Worm (Caenorhabditis elegans) whole organism, L1 larva: ENCODE measurements around the gene CD4.1.

Experiments
- C04F5.9 ChIP-seq: sonication (generic microtip); optimal IDR thresholded peaks from 2 replicates; lab custom pipeline; 2016; ENCODE audit warnings: missing genetic modification characterization, missing compliant biosample characterization
- C16A3.4 ChIP-seq: fragments of 150-350 bp; optimal IDR thresholded peaks from 2 replicates; lab custom pipeline; 2014; ENCODE audit warnings: missing biosample characterization, missing genetic modification characterization
- C34B4.2 ChIP-seq: sonication (generic microtip); optimal IDR thresholded peaks from 2 replicates; lab custom pipeline; 2017; ENCODE audit warnings: mild to moderate bottlenecking, missing genetic modification characterization, missing compliant biosample characterization
- F16B12.6 ChIP-seq: fragments of 150-350 bp; optimal IDR thresholded peaks from 2 replicates; lab custom pipeline; 2014; ENCODE audit warnings: missing biosample characterization, missing genetic modification characterization
- aha-1 ChIP-seq: fragments of 150-350 bp; optimal IDR thresholded peaks from 2 replicates; lab custom pipeline; 2014; ENCODE audit warnings: missing biosample characterization, missing genetic modification characterization
- ama-1 ChIP-seq: fragments of 150-350 bp; optimal IDR thresholded peaks from 2 replicates; lab custom pipeline; 2014
- blmp-1 ChIP-seq: fragments of 150-350 bp; optimal IDR thresholded peaks from 2 replicates; lab custom pipeline; 2014; ENCODE audit warnings: missing biosample characterization, missing genetic modification characterization
- ceh-63 ChIP-seq: fragments of 200-800 bp; sonication (Bioruptor generic); optimal IDR thresholded peaks from 2 replicates; lab custom pipeline; 2018; ENCODE audit warnings: mild to moderate bottlenecking, missing genetic modification characterization, missing compliant biosample characterization
- ceh-82 ChIP-seq, 3 experiments: fragments of 150-350 bp in 1 of 3; sonication (generic microtip) in 2 of 3; optimal IDR thresholded peaks; 2 replicates each; lab custom pipeline; 2014 to 2017; ENCODE audit warnings: missing biosample characterization in 3 of 3, missing genetic modification characterization in 3 of 3
- ceh-88 ChIP-seq: fragments of 200-800 bp; sonication (Bioruptor generic); IDR thresholded peaks from 2 replicates; pipeline ENCODE4 v1.3.6; 2022; ENCODE audit warnings: missing genetic modification characterization, missing compliant biosample characterization
- ceh-90 ChIP-seq: sonication (generic microtip); optimal IDR thresholded peaks from 2 replicates; lab custom pipeline; 2016; ENCODE audit warnings: missing genetic modification characterization, missing compliant biosample characterization
- ces-1 ChIP-seq: fragments of 150-350 bp; optimal IDR thresholded peaks from 2 replicates; lab custom pipeline; 2014; ENCODE audit warnings: missing biosample characterization, missing genetic modification reagents, missing genetic modification characterization
- dsc-1 ChIP-seq: sonication (generic microtip); optimal IDR thresholded peaks from 2 replicates; lab custom pipeline; 2016; ENCODE audit warnings: mild to moderate bottlenecking, missing genetic modification characterization, missing compliant biosample characterization
- efl-1 ChIP-seq, 4 experiments: fragments of 150-350 bp; optimal IDR thresholded peaks in 3 of 4; peaks in 1 of 4; 1 replicate in 1 of 4; 2 replicates in 3 of 4; lab custom pipeline; 2014; ENCODE audit warnings: missing biosample characterization in 2 of 4, missing genetic modification characterization in 2 of 4, missing genetic modification reagents in 2 of 4
- egl-13 ChIP-seq: sonication (generic microtip); optimal IDR thresholded peaks from 2 replicates; lab custom pipeline; 2016; ENCODE audit warnings: missing genotype, missing genetic modification reagents, missing genetic modification characterization, missing compliant biosample characterization
- ets-5 ChIP-seq: fragments of 200-800 bp; sonication (Bioruptor generic); IDR thresholded peaks from 2 replicates; pipeline ENCODE4 v1.3.6; 2022; ENCODE audit warnings: missing genetic modification characterization, missing compliant biosample characterization
- fkh-4 ChIP-seq: sonication (generic microtip); optimal IDR thresholded peaks from 2 replicates; lab custom pipeline; 2016; ENCODE audit warnings: missing compliant biosample characterization, missing genetic modification characterization, borderline replicate concordance
- fkh-8 ChIP-seq: sonication (generic microtip); optimal IDR thresholded peaks from 2 replicates; lab custom pipeline; 2016; ENCODE audit warnings: mild to moderate bottlenecking, missing genetic modification characterization, missing compliant biosample characterization
- grh-1 ChIP-seq: fragments of 200-800 bp; sonication (Bioruptor generic); IDR thresholded peaks from 2 replicates; pipeline ENCODE4 v1.3.6; 2022; ENCODE audit warnings: missing genetic modification reagents, missing genetic modification characterization, missing compliant biosample characterization
- hlh-4 ChIP-seq: sonication (generic microtip); optimal IDR thresholded peaks from 2 replicates; lab custom pipeline; 2016; ENCODE audit warnings: mild to moderate bottlenecking, missing genetic modification characterization, missing compliant biosample characterization
- hpl-2 ChIP-seq: fragments of 150-350 bp; optimal IDR thresholded peaks from 2 replicates; lab custom pipeline; 2014; ENCODE audit warnings: missing biosample characterization, missing genetic modification reagents, missing genetic modification characterization
- lin-13 ChIP-seq: fragments of 150-350 bp; optimal IDR thresholded peaks from 2 replicates; lab custom pipeline; 2014; ENCODE audit warnings: missing biosample characterization, missing genetic modification reagents, missing genetic modification characterization
- lin-15B ChIP-seq: fragments of 150-350 bp; sonication (generic microtip); optimal IDR thresholded peaks from 3 replicates; lab custom pipeline; 2014; ENCODE audit warnings: missing biosample characterization, missing genetic modification characterization
- lin-35 ChIP-seq, 2 experiments: fragments of 150-350 bp; optimal IDR thresholded peaks; 2 replicates each; lab custom pipeline; 2014; ENCODE audit warnings: missing biosample characterization in 2 of 2, missing genetic modification characterization in 2 of 2, missing genetic modification reagents in 2 of 2
- lin-39 ChIP-seq: fragments of 150-350 bp; optimal IDR thresholded peaks from 2 replicates; lab custom pipeline; 2014; ENCODE audit warnings: missing biosample characterization, missing genetic modification reagents, missing genetic modification characterization
- lsy-2 ChIP-seq, 2 experiments: fragments of 150-350 bp; optimal IDR thresholded peaks; 2 replicates each; lab custom pipeline; 2014; ENCODE audit warnings: missing biosample characterization in 2 of 2, missing genetic modification characterization in 2 of 2
- mab-9 ChIP-seq: fragments of 200-800 bp; sonication (Bioruptor generic); IDR thresholded peaks from 2 replicates; pipeline ENCODE4 v1.3.6; 2022; ENCODE audit warnings: missing genetic modification reagents, missing genetic modification characterization, missing compliant biosample characterization
- nhr-12 ChIP-seq: sonication (generic microtip); optimal IDR thresholded peaks from 2 replicates; lab custom pipeline; 2017; ENCODE audit warnings: missing biosample characterization, missing genetic modification characterization
- nhr-19 ChIP-seq: fragments of 200-800 bp; sonication (Bioruptor generic); conservative IDR thresholded peaks from 2 replicates; pipeline ENCODE4 v1.3.6; 2022; ENCODE audit warnings: missing genetic modification characterization, missing compliant biosample characterization
- nhr-20 ChIP-seq: sonication (generic microtip); optimal IDR thresholded peaks from 2 replicates; lab custom pipeline; 2016; ENCODE audit warnings: mild to moderate bottlenecking, missing genetic modification characterization, missing compliant biosample characterization
- nhr-47 ChIP-seq: sonication (generic microtip); optimal IDR thresholded peaks from 2 replicates; lab custom pipeline; 2016; ENCODE audit warnings: mild to moderate bottlenecking, missing genetic modification characterization, moderate library complexity, missing compliant biosample characterization
- nhr-71 ChIP-seq: sonication (generic microtip); optimal IDR thresholded peaks from 2 replicates; lab custom pipeline; 2016; ENCODE audit warnings: mild to moderate bottlenecking, missing genetic modification characterization, moderate library complexity, missing compliant biosample characterization
- nhr-76 ChIP-seq: sonication (generic microtip); optimal IDR thresholded peaks from 2 replicates; lab custom pipeline; 2017; ENCODE audit warnings: missing biosample characterization, missing genetic modification characterization
- nhr-77 ChIP-seq: fragments of 150-350 bp; optimal IDR thresholded peaks from 2 replicates; lab custom pipeline; 2014; ENCODE audit warnings: missing biosample characterization, missing genetic modification characterization
- nhr-85 ChIP-seq: sonication (generic microtip); peaks from one replicate; lab custom pipeline; 2016; ENCODE audit warnings: missing genetic modification characterization, inconsistent platforms, missing compliant biosample characterization
- nhr-90 ChIP-seq: sonication (generic microtip); optimal IDR thresholded peaks from 2 replicates; lab custom pipeline; 2016; ENCODE audit warnings: mild to moderate bottlenecking, missing genetic modification characterization, missing compliant biosample characterization; ENCODE audit not compliant: poor library complexity
- pag-3 ChIP-seq: sonication (generic microtip); optimal IDR thresholded peaks from 2 replicates; lab custom pipeline; 2017; ENCODE audit warnings: missing genetic modification characterization, mild to moderate bottlenecking, missing compliant biosample characterization, antibody characterized with exemption, borderline replicate concordance; ENCODE audit not compliant: insufficient read depth
- pax-3 ChIP-seq: fragments of 200-800 bp; sonication (Bioruptor generic); optimal IDR thresholded peaks from 2 replicates; lab custom pipeline; 2018; ENCODE audit warnings: mild to moderate bottlenecking, missing genetic modification characterization, moderate library complexity, missing compliant biosample characterization
- pqm-1 ChIP-seq: sonication (generic microtip); optimal IDR thresholded peaks from 3 replicates; lab custom pipeline; 2017; ENCODE audit warnings: missing biosample characterization, missing genetic modification characterization
- rnt-1 ChIP-seq: sonication (generic microtip); optimal IDR thresholded peaks from 2 replicates; lab custom pipeline; 2016; ENCODE audit warnings: mild to moderate bottlenecking, missing genetic modification characterization, moderate library complexity, missing compliant biosample characterization
- skn-1 ChIP-seq: fragments of 150-350 bp; optimal IDR thresholded peaks from 2 replicates; lab custom pipeline; 2014; ENCODE audit warnings: missing biosample characterization, missing genetic modification characterization
- snu-23 ChIP-seq: sonication (generic microtip); optimal IDR thresholded peaks from 2 replicates; lab custom pipeline; 2016; ENCODE audit warnings: missing genetic modification characterization, missing compliant biosample characterization
- sptf-1 ChIP-seq: fragments of 150-350 bp; optimal IDR thresholded peaks from 2 replicates; lab custom pipeline; 2014; ENCODE audit warnings: missing biosample characterization, missing genetic modification characterization
- sup-37 ChIP-seq: fragments of 200-800 bp; sonication (Bioruptor generic); optimal IDR thresholded peaks from 2 replicates; lab custom pipeline; 2018; ENCODE audit warnings: mild to moderate bottlenecking, missing genetic modification characterization, missing compliant biosample characterization
- swsn-7 ChIP-seq: sonication (generic microtip); optimal IDR thresholded peaks from 2 replicates; lab custom pipeline; 2016; ENCODE audit warnings: missing genetic modification characterization, missing compliant biosample characterization
- tbx-2 ChIP-seq: sonication (generic microtip); optimal IDR thresholded peaks from 2 replicates; lab custom pipeline; 2016; ENCODE audit warnings: missing genetic modification characterization, missing compliant biosample characterization
- unc-30 ChIP-seq: sonication (generic microtip); optimal IDR thresholded peaks from 2 replicates; lab custom pipeline; 2017; ENCODE audit warnings: missing biosample characterization, missing genetic modification characterization
- unc-98 ChIP-seq: fragments of 200-800 bp; sonication (Bioruptor generic); IDR thresholded peaks from 2 replicates; pipeline ENCODE4 v1.3.6; 2022; ENCODE audit warnings: missing genetic modification characterization, missing compliant biosample characterization
- vab-15 ChIP-seq: sonication (generic microtip); optimal IDR thresholded peaks from 2 replicates; lab custom pipeline; 2017; ENCODE audit warnings: missing genotype, mild to moderate bottlenecking, missing genetic modification characterization, missing compliant biosample characterization
- zip-4 ChIP-seq: fragments of 200-800 bp; sonication (Bioruptor generic); optimal IDR thresholded peaks from 2 replicates; lab custom pipeline; 2018; ENCODE audit warnings: mild to moderate bottlenecking, missing genetic modification characterization, moderate library complexity, missing compliant biosample characterization
- ztf-4 ChIP-seq: fragments of 150-350 bp; optimal IDR thresholded peaks from 2 replicates; lab custom pipeline; 2014; ENCODE audit warnings: missing biosample characterization, missing genetic modification characterization

Gene CD4.1

DNA sequence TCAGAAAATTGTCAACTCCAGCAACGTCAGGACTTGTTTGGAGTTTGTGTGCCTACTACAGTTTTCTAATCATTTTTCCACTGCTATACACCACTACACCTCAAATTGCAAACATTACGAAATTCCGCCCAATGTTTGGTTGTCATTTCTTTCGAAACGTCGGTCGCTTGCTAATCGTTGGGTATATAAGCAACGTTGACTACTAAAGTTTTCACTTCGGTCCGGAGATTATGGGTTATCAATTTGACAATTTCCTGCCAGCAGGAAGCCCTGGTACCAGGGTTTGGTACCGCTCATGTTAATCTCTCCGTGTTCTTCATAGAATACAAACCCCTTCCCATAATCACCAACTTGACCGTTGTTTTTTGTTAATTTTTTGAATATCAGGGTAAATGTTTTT is 30.3 kb upstream of the CD4.1 start (continued):
- TF ChIP-seq tbx-2 (tag; lab: Kevin White, UChicago) (peak; percentile 20), skn-1 (peak; percentile 82), unc-30 (tag; lab: Kevin White, UChicago) (no peak), nhr-90 (tag; lab: Kevin White, UChicago) (peak; percentile 55), sup-37 (GFP tag; lab: Kevin White, UChicago) (no peak), efl-1 (optimal IDR thresholded peaks at IDR 0.05; lab: Kevin White, UChicago) (peak; percentile 20 to 26), efl-1 (GFP tag; optimal IDR thresholded peaks at IDR 0.05 in 1 of 2; lab: Kevin White, UChicago) (peak in 1 of 2 experiments; percentile 50), fkh-4 (tag; lab: Kevin White, UChicago) (no peak), nhr-71 (tag; lab: Kevin White, UChicago) (peak; percentile 40), lin-13 (GFP tag; lab: Kevin White, UChicago) (no peak), nhr-47 (tag; lab: Kevin White, UChicago) (peak; percentile 50), hlh-4 (tag; lab: Kevin White, UChicago) (no peak), C34B4.2 (no peak), F16B12.6 (tag; lab: Kevin White, UChicago) (no peak), ets-5 (GFP tag; lab: Robert Waterston, UW) (no peak), nhr-85 (tag; lab: Kevin White, UChicago) (no peak), unc-98 (GFP tag; lab: Robert Waterston, UW) (no peak), nhr-20 (tag; lab: Kevin White, UChicago) (peak; percentile 53), lin-15B (tag; lab: Kevin White, UChicago) (no peak), blmp-1 (tag; lab: Kevin White, UChicago) (no peak), lin-39 (tag; lab: Kevin White, UChicago) (no peak), hpl-2 (GFP tag; lab: Kevin White, UChicago) (peak; percentile 54), nhr-12 (tag; lab: Kevin White, UChicago) (no peak), ceh-90 (tag; lab: Kevin White, UChicago) (no peak), vab-15 (no peak), nhr-76 (no peak), egl-13 (tag; lab: Kevin White, UChicago) (no peak), aha-1 (no peak), zip-4 (peak; percentile 49), swsn-7 (tag; lab: Kevin White, UChicago) (peak; percentile 7), ceh-82 (tag; optimal IDR thresholded peaks at IDR 0.05; lab: Kevin White, UChicago) (peak in 1 of 3 experiments; percentile 39), C04F5.9 (no peak), sptf-1 (tag; lab: Kevin White, UChicago) (no peak), nhr-19 (no peak), pag-3 (tag; lab: Kevin White, UChicago) (no peak), ceh-63 (GFP tag; lab: Kevin White, UChicago) (no peak), pax-3 (no peak), lsy-2 (tag; optimal IDR thresholded peaks at IDR 0.05; lab: Kevin White, UChicago) (peak in 1 of 2 experiments; percentile 36), ceh-88 (GFP tag; lab: Robert Waterston, UW) (no peak), grh-1 (no peak), ama-1 (no peak), mab-9 (GFP tag; lab: Robert Waterston, UW) (no peak), rnt-1 (tag; lab: Kevin White, UChicago) (peak; percentile 14), lin-35 (GFP tag; optimal IDR thresholded peaks at IDR 0.05; lab: Kevin White, UChicago) (peak in 1 of 2 experiments; percentile 67), ces-1 (GFP tag; lab: Kevin White, UChicago) (no peak), snu-23 (no peak), dsc-1 (no peak), C16A3.4 (tag; lab: Kevin White, UChicago) (no peak), fkh-8 (tag; lab: Kevin White, UChicago) (no peak), pqm-1 (peak; percentile 63), nhr-77 (tag; lab: Kevin White, UChicago) (peak; percentile 53), ztf-4 (no peak)
